Worm (Caenorhabditis elegans) whole organism, L1 larva: ENCODE results near the gene ttr-52.

ENCODE experiments used
- fkh-10 ChIP-seq: sonication (generic microtip); optimal IDR thresholded peaks from 2 replicates; lab custom pipeline; 2017; ENCODE audit warnings: missing biosample characterization, missing genetic modification reagents, missing genetic modification characterization
- nhr-12 ChIP-seq: sonication (generic microtip); optimal IDR thresholded peaks from 2 replicates; lab custom pipeline; 2017; ENCODE audit warnings: missing biosample characterization, missing genetic modification characterization
- snpc-4 ChIP-seq: fragments of 150-350 bp; optimal IDR thresholded peaks from 2 replicates; lab custom pipeline; 2014; ENCODE audit warnings: missing biosample characterization, missing genetic modification characterization

DNA sequence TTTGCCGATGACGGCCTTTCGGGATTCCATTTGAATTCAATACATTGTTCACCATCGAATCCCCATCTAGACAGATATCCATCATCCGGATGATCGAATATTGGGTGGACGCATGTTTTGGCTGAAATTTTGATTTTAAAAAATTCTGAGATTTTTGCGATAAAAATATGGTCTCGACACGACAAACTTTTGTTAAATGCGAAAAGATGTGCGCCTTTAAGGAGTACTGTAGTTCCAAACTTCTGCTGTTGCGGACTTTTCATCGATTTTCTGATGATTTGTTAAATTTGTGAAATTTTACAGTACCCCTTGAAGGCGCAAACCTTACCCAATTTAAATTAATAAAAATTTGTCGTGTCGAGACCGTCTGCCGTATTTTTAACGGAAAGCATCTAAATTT lies 23.3 kb downstream of the ttr-52 start:
- TF ChIP-seq snpc-4 (tag; lab: Kevin White, UChicago) (no peak), nhr-12 (no peak), fkh-10 (GFP tag; lab: Kevin White, UChicago) (no peak)
